Worm (Caenorhabditis elegans) whole organism, early embryonic: ENCODE results near the gene F02A9.7.
A peak's percentile ranks its signal among the peaks of the same experiment; 100 is the strongest.

ENCODE experiments used
- B0310.2 ChIP-seq: sonication (generic microtip); optimal IDR thresholded peaks from 2 replicates; lab custom pipeline; 2016; ENCODE audit warnings: mild to moderate bottlenecking, missing genetic modification characterization, missing compliant biosample characterization
- F13C5.2 ChIP-seq: sonication (generic microtip); optimal IDR thresholded peaks from 2 replicates; lab custom pipeline; 2017; ENCODE audit warnings: mild to moderate bottlenecking, missing genetic modification characterization, inconsistent platforms, missing compliant biosample characterization
- aly-1 ChIP-seq: sonication (generic microtip); optimal IDR thresholded peaks from 2 replicates; lab custom pipeline; 2016; ENCODE audit warnings: missing genetic modification characterization, missing compliant biosample characterization
- ama-1 ChIP-seq: fragments of 150-350 bp; optimal IDR thresholded peaks from 2 replicates; lab custom pipeline; 2014
- ceh-13 ChIP-seq: fragments of 200-800 bp; sonication (Bioruptor generic); optimal IDR thresholded peaks from 2 replicates; lab custom pipeline; 2018; ENCODE audit warnings: mild to moderate bottlenecking, missing genetic modification characterization, missing compliant biosample characterization
- ceh-36 ChIP-seq: sonication (generic microtip); optimal IDR thresholded peaks from 2 replicates; lab custom pipeline; 2016; ENCODE audit warnings: missing genetic modification characterization, inconsistent platforms, missing compliant biosample characterization
- ets-7 ChIP-seq: sonication (generic microtip); optimal IDR thresholded peaks from 2 replicates; lab custom pipeline; 2016; ENCODE audit warnings: missing genotype, missing genetic modification characterization, missing compliant biosample characterization
- flt-1 ChIP-seq: fragments of 200-800 bp; sonication (Bioruptor generic); IDR thresholded peaks from 2 replicates; pipeline ENCODE4 v1.3.6; 2022; ENCODE audit warnings: missing genetic modification characterization, missing compliant biosample characterization
- hmbx-1 ChIP-seq: sonication (generic microtip); optimal IDR thresholded peaks from 2 replicates; lab custom pipeline; 2016; ENCODE audit warnings: mild to moderate bottlenecking, missing genetic modification characterization, missing compliant biosample characterization
- hmg-4 ChIP-seq: fragments of 200-800 bp; sonication (Bioruptor generic); optimal IDR thresholded peaks from 2 replicates; lab custom pipeline; 2018; ENCODE audit warnings: mild to moderate bottlenecking, missing genetic modification characterization, missing compliant biosample characterization
- hnd-1 ChIP-seq: sonication (generic microtip); optimal IDR thresholded peaks from 2 replicates; lab custom pipeline; 2016; ENCODE audit warnings: missing genetic modification characterization, missing compliant biosample characterization
- pes-1 ChIP-seq: fragments of 200-800 bp; sonication (Bioruptor generic); IDR thresholded peaks from 2 replicates; pipeline ENCODE4 v1.3.6; 2022; ENCODE audit warnings: missing genetic modification reagents, missing genetic modification characterization, missing compliant biosample characterization
- scrt-1 ChIP-seq: fragments of 200-800 bp; sonication (Bioruptor generic); IDR thresholded peaks from 2 replicates; pipeline ENCODE4 v1.3.6; 2022; ENCODE audit warnings: missing genetic modification characterization, missing compliant biosample characterization
- sea-1 ChIP-seq: fragments of 200-800 bp; sonication (Bioruptor generic); conservative IDR thresholded peaks from 2 replicates; pipeline ENCODE4 v1.3.6; 2022; ENCODE audit warnings: missing genetic modification characterization, missing compliant biosample characterization
- tbx-11 ChIP-seq: fragments of 200-800 bp; sonication (Bioruptor generic); IDR thresholded peaks from 2 replicates; pipeline ENCODE4 v1.3.6; 2022; ENCODE audit warnings: missing genetic modification characterization, missing compliant biosample characterization
- tbx-37 ChIP-seq: fragments of 200-800 bp; sonication (Bioruptor generic); conservative IDR thresholded peaks from 2 replicates; pipeline ENCODE4 v1.3.6; 2022; ENCODE audit warnings: missing genetic modification reagents, missing genetic modification characterization, missing compliant biosample characterization
- tra-4 ChIP-seq: sonication (generic microtip); optimal IDR thresholded peaks from 2 replicates; lab custom pipeline; 2017; ENCODE audit warnings: missing genetic modification characterization, missing compliant biosample characterization

The F02A9.7 gene

DNA sequence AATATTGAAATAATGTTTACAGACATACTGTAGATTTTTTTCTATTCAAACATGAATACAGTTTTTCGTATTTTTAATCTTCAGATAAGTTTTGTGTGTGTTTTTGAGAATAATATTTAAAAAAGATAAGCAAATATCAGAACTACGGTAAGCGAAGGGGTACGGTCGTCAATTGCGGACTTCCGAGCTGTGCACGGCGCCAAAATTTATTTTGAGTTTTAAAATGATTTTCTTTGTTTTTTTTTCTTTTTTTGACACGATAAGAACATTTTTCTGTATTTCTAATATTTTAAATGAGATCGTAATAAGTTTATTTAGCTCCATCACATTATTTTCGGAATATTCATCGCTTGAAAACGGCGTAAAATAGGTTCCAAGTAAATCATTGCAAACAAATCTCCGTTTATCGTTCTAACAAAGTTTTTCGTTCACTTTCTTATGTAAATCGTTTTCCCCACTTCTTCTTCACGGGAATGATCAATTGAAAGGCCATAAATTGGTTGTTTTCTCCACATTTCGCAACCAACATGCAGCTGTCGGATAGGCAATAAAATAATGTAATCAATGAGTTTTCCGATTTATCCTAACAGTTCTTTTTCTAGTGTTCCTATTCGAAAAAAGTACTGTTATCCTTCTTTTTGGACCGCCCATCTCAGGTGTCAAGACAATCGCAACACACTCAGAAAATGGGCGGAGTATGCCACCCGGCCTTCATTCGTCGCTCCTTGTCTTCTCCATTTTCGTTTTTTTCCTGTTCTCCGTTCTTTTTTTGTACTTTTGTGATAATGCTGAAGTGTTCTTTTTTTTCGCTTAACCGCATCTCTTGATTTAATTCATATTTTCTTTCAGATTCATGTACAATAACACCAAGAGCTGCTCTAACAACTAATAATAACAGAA, 16.2 kb upstream of the F02A9.7 start, which contains the start of gene glp-1:
TSS of gene glp-1 (plus strand) at position 850 of the 900 bp plus-strand sequence.
- TF ChIP-seq ceh-36 (tag; lab: Kevin White, UChicago), result no peak
- no peak for TF ChIP-seq ama-1 (lab: Kevin White, UChicago)
- no peak for TF ChIP-seq tra-4 (tag; lab: Kevin White, UChicago)
- TF ChIP-seq scrt-1 (GFP tag; lab: Robert Waterston, UW), result no peak
- TF ChIP-seq hnd-1 (tag; lab: Kevin White, UChicago), result no peak
- no peak for TF ChIP-seq hmbx-1 (tag; lab: Kevin White, UChicago)
- TF ChIP-seq flt-1 (GFP tag; lab: Robert Waterston, UW), result no peak
- no peak for TF ChIP-seq pes-1
- no peak for TF ChIP-seq ets-7 (tag; lab: Kevin White, UChicago)
- TF ChIP-seq F13C5.2, result no peak
- TF ChIP-seq hmg-4 (GFP tag; lab: Kevin White, UChicago), result no peak
- no peak for TF ChIP-seq B0310.2 (tag; lab: Kevin White, UChicago)
- TF ChIP-seq sea-1 (GFP tag; lab: Robert Waterston, UW), result no peak
- TF ChIP-seq ceh-13, result no peak
- no peak for TF ChIP-seq tbx-37 (GFP tag; lab: Robert Waterston, UW)
- no peak for TF ChIP-seq aly-1
- no peak for TF ChIP-seq tbx-11 (GFP tag; lab: Robert Waterston, UW)

- TF ChIP-seq scrt-1 (GFP tag; lab: Robert Waterston, UW) (no peak), F13C5.2 (peak; percentile 16), pes-1 (no peak)
These were observed 13.9 kb upstream of the F02A9.7 start, which contains the start of the genes mccc-2 and mrpl-44 for ce11 chrIII:9089325-9089823. TSS of gene mccc-2 (minus strand) at chrIII:9089375. TSS of gene mrpl-44 (minus strand) at chrIII:9089375.

DNA sequence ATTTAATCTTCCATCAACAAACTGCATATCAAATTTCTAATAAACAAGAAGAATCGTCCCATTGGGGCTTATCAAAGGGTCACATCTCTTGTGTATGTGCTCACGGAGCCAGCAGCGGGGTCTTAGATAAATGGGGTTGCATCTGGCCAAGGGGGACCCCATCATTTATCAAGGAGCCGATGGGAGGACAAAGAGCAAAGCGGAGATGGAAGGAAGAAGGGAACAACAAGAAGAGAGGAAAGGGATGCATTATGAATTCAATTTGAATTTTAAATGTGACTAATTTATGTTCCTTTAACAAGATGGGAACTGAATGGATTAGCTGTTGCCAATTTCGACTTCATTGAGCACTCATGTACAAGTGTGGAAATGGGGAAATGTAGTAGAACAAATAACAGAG, 8.9 kb upstream of the F02A9.7 start:
- no peak for TF ChIP-seq ama-1 (lab: Kevin White, UChicago)
- no peak for TF ChIP-seq B0310.2 (tag; lab: Kevin White, UChicago)
- TF ChIP-seq sea-1 (GFP tag; lab: Robert Waterston, UW), result no peak
- TF ChIP-seq tbx-11 (GFP tag; lab: Robert Waterston, UW), result no peak
- TF ChIP-seq tra-4 (tag; lab: Kevin White, UChicago), result no peak
- no peak for TF ChIP-seq scrt-1 (GFP tag; lab: Robert Waterston, UW)
- no peak for TF ChIP-seq ceh-36 (tag; lab: Kevin White, UChicago)
- no peak for TF ChIP-seq F13C5.2

ce11 chrIII:9083118-9083517, 7.7 kb upstream of the F02A9.7 start:
- TF ChIP-seq hmbx-1 (tag; lab: Kevin White, UChicago) (no peak), ceh-13 (no peak), hmg-4 (GFP tag; lab: Kevin White, UChicago) (no peak), tbx-37 (GFP tag; lab: Robert Waterston, UW) (no peak), tbx-11 (GFP tag; lab: Robert Waterston, UW) (no peak), ets-7 (tag; lab: Kevin White, UChicago) (no peak), aly-1 (no peak), scrt-1 (GFP tag; lab: Robert Waterston, UW) (no peak), F13C5.2 (no peak), ama-1 (lab: Kevin White, UChicago) (no peak), ceh-36 (tag; lab: Kevin White, UChicago) (no peak), pes-1 (no peak), sea-1 (GFP tag; lab: Robert Waterston, UW) (no peak), tra-4 (tag; lab: Kevin White, UChicago) (no peak), B0310.2 (tag; lab: Kevin White, UChicago) (no peak)

ce11 chrIII:9081763-9082162, 6.3 kb upstream of the F02A9.7 start, which contains the start of gene far-2:
TSS of gene far-2 (plus strand) at chrIII:9081828.
- TF ChIP-seq hmbx-1 (tag; lab: Kevin White, UChicago) (no peak), pes-1 (no peak)

DNA sequence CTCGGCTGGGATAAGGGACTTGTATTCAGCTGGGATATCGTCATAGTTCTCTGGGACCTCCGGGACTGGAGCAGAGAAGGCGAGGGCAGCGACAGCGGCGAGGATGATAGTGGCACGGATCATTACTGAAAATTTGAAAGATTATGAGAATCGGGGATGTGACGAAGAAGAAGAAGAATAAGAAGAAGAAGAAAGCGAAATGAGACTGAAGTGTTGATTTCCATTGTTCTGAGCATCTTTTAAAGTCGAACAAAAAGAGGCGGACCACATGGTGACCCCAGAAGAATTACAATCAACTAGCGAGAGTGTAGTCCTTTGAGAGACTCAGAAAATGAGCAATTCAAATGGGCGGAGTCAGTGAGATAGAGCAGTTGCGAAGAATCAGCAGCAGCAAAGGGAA, 5.6 kb upstream of the F02A9.7 start, which contains the start of gene far-1:
TSS of gene far-1 (minus strand) at position 125 of the 400 bp plus-strand sequence.
- TF ChIP-seq F13C5.2, result no peak
- no peak for TF ChIP-seq scrt-1 (GFP tag; lab: Robert Waterston, UW)
- TF ChIP-seq tbx-11 (GFP tag; lab: Robert Waterston, UW), result no peak
- TF ChIP-seq tbx-37 (GFP tag; lab: Robert Waterston, UW), result no peak
- TF ChIP-seq aly-1, result no peak
- no peak for TF ChIP-seq ets-7 (tag; lab: Kevin White, UChicago)
- TF ChIP-seq sea-1 (GFP tag; lab: Robert Waterston, UW), result no peak
- TF ChIP-seq tra-4 (tag; lab: Kevin White, UChicago), result no peak
- no peak for TF ChIP-seq ceh-13
- no peak for TF ChIP-seq hmg-4 (GFP tag; lab: Kevin White, UChicago)
- TF ChIP-seq hnd-1 (tag; lab: Kevin White, UChicago), result no peak

DNA sequence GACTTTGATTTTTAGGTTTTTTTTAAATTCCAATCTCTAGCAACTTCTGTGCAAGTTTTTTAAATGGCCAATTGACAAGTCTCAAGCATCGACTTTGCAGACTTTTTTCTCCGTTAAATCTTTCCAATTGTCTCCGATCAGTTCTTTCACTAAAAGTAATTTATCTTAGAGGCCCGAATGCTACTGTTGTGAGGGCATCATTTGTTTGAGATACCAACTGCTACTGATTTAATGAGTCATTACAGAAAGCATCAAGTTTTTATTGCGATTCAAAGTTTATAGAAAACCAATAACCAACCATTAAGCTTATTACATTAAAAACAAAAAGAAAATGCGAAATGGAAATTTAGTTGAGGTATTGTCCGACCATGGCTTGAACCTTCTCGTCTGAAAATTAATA, 4.7 kb upstream of the F02A9.7 start:
- no peak for TF ChIP-seq hmbx-1 (tag; lab: Kevin White, UChicago)
- no peak for TF ChIP-seq tra-4 (tag; lab: Kevin White, UChicago)
- TF ChIP-seq flt-1 (GFP tag; lab: Robert Waterston, UW), result no peak
- TF ChIP-seq hmg-4 (GFP tag; lab: Kevin White, UChicago), result no peak
- no peak for TF ChIP-seq tbx-37 (GFP tag; lab: Robert Waterston, UW)
- no peak for TF ChIP-seq sea-1 (GFP tag; lab: Robert Waterston, UW)
- no peak for TF ChIP-seq B0310.2 (tag; lab: Kevin White, UChicago)
- no peak for TF ChIP-seq hnd-1 (tag; lab: Kevin White, UChicago)
- no peak for TF ChIP-seq ama-1 (lab: Kevin White, UChicago)
- no peak for TF ChIP-seq F13C5.2
- TF ChIP-seq scrt-1 (GFP tag; lab: Robert Waterston, UW), result no peak
